Fruit fly (Drosophila melanogaster) whole organism, embryonic: ENCODE measurements around the gene CG31406.

Experiments
- Abd-B ChIP-seq: fragments of 200-800 bp; sonication (Bioruptor generic); optimal IDR thresholded peaks from 2 replicates; lab custom pipeline; 2018; ENCODE audit warnings: missing biosample characterization, mild to moderate bottlenecking, missing genetic modification characterization, moderate library complexity
- B-H2 ChIP-seq: fragments of 200-800 bp; sonication (Bioruptor generic); optimal IDR thresholded peaks from 2 replicates; lab custom pipeline; 2018; ENCODE audit warnings: missing biosample characterization, mild to moderate bottlenecking, missing genetic modification characterization
- CG11695 ChIP-seq: fragments of 200-800 bp; sonication (Bioruptor generic); IDR thresholded peaks from 3 replicates; pipeline ENCODE4 v1.3.6; 2022; ENCODE audit warnings: missing biosample characterization, missing genetic modification characterization
- CG12299 ChIP-seq: fragments of 200-800 bp; sonication (Bioruptor generic); optimal IDR thresholded peaks from 2 replicates; lab custom pipeline; 2018; ENCODE audit warnings: missing biosample characterization, mild to moderate bottlenecking, missing genetic modification characterization
- CG12391 ChIP-seq: fragments of 200-800 bp; sonication (Bioruptor generic); optimal IDR thresholded peaks from 3 replicates; lab custom pipeline; 2018; ENCODE audit warnings: missing biosample characterization, mild to moderate bottlenecking, missing genetic modification characterization, moderate library complexity
- CG14014 ChIP-seq: fragments of 200-800 bp; sonication (Bioruptor generic); IDR thresholded peaks from 2 replicates; pipeline ENCODE4 v1.3.6; 2022; ENCODE audit warnings: missing biosample characterization, missing genetic modification characterization
- CG15073 ChIP-seq: fragments of 200-800 bp; sonication (Bioruptor generic); optimal IDR thresholded peaks from 2 replicates; lab custom pipeline; 2016; ENCODE audit warnings: missing biosample characterization, missing genetic modification characterization
- CG15269 ChIP-seq: fragments of 200-800 bp; sonication (Bioruptor generic); optimal IDR thresholded peaks from 2 replicates; lab custom pipeline; 2018; ENCODE audit warnings: missing biosample characterization, mild to moderate bottlenecking, missing genetic modification characterization, moderate library complexity
- CG15696 ChIP-seq: fragments of 200-800 bp; sonication (Bioruptor generic); optimal IDR thresholded peaks from 2 replicates; lab custom pipeline; 2019; ENCODE audit warnings: missing biosample characterization, mild to moderate bottlenecking, missing genetic modification characterization, moderate library complexity
- CG1647 ChIP-seq: fragments of 200-800 bp; sonication (Bioruptor generic); optimal IDR thresholded peaks from 3 replicates; lab custom pipeline; 2016; ENCODE audit warnings: missing biosample characterization, missing genetic modification characterization
- CG18619 ChIP-seq: fragments of 200-800 bp; sonication (Bioruptor generic); optimal IDR thresholded peaks from 3 replicates; lab custom pipeline; 2017; ENCODE audit warnings: missing biosample characterization, mild to moderate bottlenecking, missing genetic modification characterization
- CG5180 ChIP-seq: fragments of 200-800 bp; sonication (Bioruptor generic); optimal IDR thresholded peaks from 3 replicates; lab custom pipeline; 2017; ENCODE audit warnings: missing biosample characterization, missing genetic modification characterization, mild to moderate bottlenecking, moderate library complexity, missing genetic modification reagents
- CG6689 ChIP-seq: fragments of 200-800 bp; sonication (Bioruptor generic); IDR thresholded peaks from 2 replicates; pipeline ENCODE4 v1.3.6; 2022; ENCODE audit warnings: missing biosample characterization, missing genetic modification characterization
- CG7357 ChIP-seq: fragments of 200-800 bp; sonication (Bioruptor generic); IDR thresholded peaks from 3 replicates; pipeline ENCODE4 v1.3.6; 2022; ENCODE audit warnings: missing biosample characterization, missing genetic modification characterization
- Dad ChIP-seq: fragments of 200-800 bp; sonication (Bioruptor generic); optimal IDR thresholded peaks from 3 replicates; lab custom pipeline; 2016; ENCODE audit warnings: missing biosample characterization, missing genetic modification characterization
- Dll ChIP-seq: fragments of 200-800 bp; sonication (Bioruptor generic); IDR thresholded peaks from 4 replicates; pipeline ENCODE4 v1.3.6; 2022; ENCODE audit warnings: missing biosample characterization, missing genetic modification characterization; ENCODE audit not compliant: partially characterized antibody
- HLH4C ChIP-seq: fragments of 200-800 bp; sonication (Bioruptor generic); IDR thresholded peaks from 3 replicates; pipeline ENCODE4 v1.3.6; 2022; ENCODE audit warnings: missing biosample characterization, missing genetic modification characterization; ENCODE audit not compliant: partially characterized antibody
- HLH54F ChIP-seq: fragments of 200-800 bp; sonication (Bioruptor generic); optimal IDR thresholded peaks from 3 replicates; lab custom pipeline; 2016; ENCODE audit warnings: missing biosample characterization, missing genetic modification characterization
- HmgD ChIP-seq: fragments of 200-800 bp; sonication (Bioruptor generic); optimal IDR thresholded peaks from 3 replicates; lab custom pipeline; 2016; ENCODE audit warnings: missing biosample characterization, missing genetic modification characterization
- Hr51 ChIP-seq, 2 experiments: fragments of 200-800 bp; sonication (Bioruptor generic); optimal IDR thresholded peaks; 2 replicates in 1 of 2; 3 replicates in 1 of 2; lab custom pipeline; 2016 to 2018; ENCODE audit warnings: missing biosample characterization in 2 of 2, missing genetic modification characterization in 2 of 2, mild to moderate bottlenecking in 1 of 2, moderate library complexity in 1 of 2
- NC2α ChIP-seq: fragments of 200-800 bp; sonication (Bioruptor generic); optimal IDR thresholded peaks from 2 replicates; lab custom pipeline; 2016; ENCODE audit warnings: missing biosample characterization, missing genetic modification characterization
- Scr ChIP-seq: fragments of 200-800 bp; sonication (Bioruptor generic); IDR thresholded peaks from 2 replicates; pipeline ENCODE4 v1.3.6; 2022; ENCODE audit warnings: missing biosample characterization, missing genetic modification characterization; ENCODE audit not compliant: partially characterized antibody
- az2 ChIP-seq: fragments of 200-800 bp; sonication (Bioruptor generic); optimal IDR thresholded peaks from 3 replicates; lab custom pipeline; 2016; ENCODE audit warnings: missing biosample characterization, missing genetic modification characterization
- bigmax ChIP-seq: fragments of 200-800 bp; sonication (Bioruptor generic); optimal IDR thresholded peaks from 2 replicates; lab custom pipeline; 2018; ENCODE audit warnings: missing biosample characterization, mild to moderate bottlenecking, missing genetic modification characterization
- da ChIP-seq: fragments of 200-800 bp; sonication (Bioruptor generic); optimal IDR thresholded peaks from 2 replicates; lab custom pipeline; 2016; ENCODE audit warnings: missing biosample characterization, missing genetic modification characterization
- fd3F ChIP-seq: fragments of 200-800 bp; sonication (Bioruptor generic); optimal IDR thresholded peaks from 2 replicates; lab custom pipeline; 2018; ENCODE audit warnings: missing biosample characterization, mild to moderate bottlenecking, missing genetic modification characterization, moderate library complexity
- grau ChIP-seq: fragments of 200-800 bp; optimal IDR thresholded peaks from 3 replicates; lab custom pipeline; 2019; ENCODE audit warnings: missing biosample characterization, mild to moderate bottlenecking, missing genetic modification characterization, moderate library complexity
- gro ChIP-seq: fragments of 200-800 bp; sonication (Bioruptor generic); optimal IDR thresholded peaks from 2 replicates; lab custom pipeline; 2016; ENCODE audit warnings: missing biosample characterization, missing genetic modification characterization
- gsb ChIP-seq: fragments of 200-800 bp; sonication (Bioruptor generic); IDR thresholded peaks from 2 replicates; pipeline ENCODE4 v1.3.6; 2022; ENCODE audit warnings: missing biosample characterization, missing genetic modification characterization
- gsb-n ChIP-seq: fragments of 200-800 bp; sonication (Bioruptor generic); optimal IDR thresholded peaks from 3 replicates; lab custom pipeline; 2018; ENCODE audit warnings: missing biosample characterization, mild to moderate bottlenecking, missing genetic modification characterization
- insv ChIP-seq, 2 experiments: fragments of 200-800 bp; sonication (Bioruptor generic); optimal IDR thresholded peaks; 3 replicates each; lab custom pipeline; 2016 to 2018; ENCODE audit warnings: missing biosample characterization in 2 of 2, missing genetic modification characterization in 2 of 2
- kni ChIP-seq: fragments of 200-800 bp; sonication (Bioruptor generic); optimal IDR thresholded peaks from 3 replicates; lab custom pipeline; 2017; ENCODE audit warnings: mild to moderate bottlenecking, missing biosample characterization, missing genetic modification reagents, missing genetic modification characterization
- lov ChIP-seq, 2 experiments: fragments of 200-800 bp in 1 of 2; fragments of >200 bp in 1 of 2; sonication (Bioruptor generic) in 1 of 2; IDR thresholded peaks in 1 of 2; optimal IDR thresholded peaks in 1 of 2; 2 replicates in 1 of 2; 3 replicates in 1 of 2; pipeline versions ENCODE4 v1.3.6 to Lab custom; 2017 to 2022; ENCODE audit warnings: missing biosample characterization in 1 of 2, missing genetic modification characterization in 1 of 2
- maf-S ChIP-seq: fragments of 200-800 bp; sonication (Bioruptor generic); optimal IDR thresholded peaks from 2 replicates; lab custom pipeline; 2016; ENCODE audit warnings: missing biosample characterization, missing genetic modification characterization
- peb ChIP-seq: fragments of 200-800 bp; sonication (Bioruptor generic); IDR thresholded peaks from 2 replicates; pipeline ENCODE4 v1.3.6; 2022; ENCODE audit warnings: missing biosample characterization, missing genetic modification characterization
- pho ChIP-seq: fragments of 200-800 bp; sonication (Bioruptor generic); optimal IDR thresholded peaks from 2 replicates; lab custom pipeline; 2016; ENCODE audit warnings: missing biosample characterization, missing genetic modification characterization
- run ChIP-seq: fragments of 200-800 bp; sonication (Bioruptor generic); optimal IDR thresholded peaks from 3 replicates; lab custom pipeline; 2018; ENCODE audit warnings: missing biosample characterization, mild to moderate bottlenecking, missing genetic modification characterization
- sd ChIP-seq: fragments of 200-800 bp; sonication (Bioruptor generic); optimal IDR thresholded peaks from 3 replicates; lab custom pipeline; 2018; ENCODE audit warnings: missing biosample characterization, mild to moderate bottlenecking, missing genetic modification characterization, moderate library complexity
- stwl ChIP-seq: fragments of 200-800 bp; sonication (Bioruptor generic); optimal IDR thresholded peaks from 3 replicates; lab custom pipeline; 2018; ENCODE audit warnings: missing biosample characterization, mild to moderate bottlenecking, missing genetic modification characterization, moderate library complexity
- tap ChIP-seq: fragments of 200-800 bp; optimal IDR thresholded peaks from 3 replicates; lab custom pipeline; 2019; ENCODE audit warnings: missing biosample characterization, mild to moderate bottlenecking, missing genetic modification characterization, moderate library complexity
- toy ChIP-seq: fragments of 200-800 bp; sonication (Bioruptor generic); IDR thresholded peaks from 2 replicates; pipeline ENCODE4 v1.3.6; 2022; ENCODE audit warnings: missing biosample characterization, missing genetic modification characterization
- usp ChIP-seq: fragments of >200 bp; optimal IDR thresholded peaks from 2 replicates; lab custom pipeline; 2017; ENCODE audit warnings: missing biosample characterization, missing genetic modification characterization
- vfl ChIP-seq: fragments of 200-800 bp; sonication (Bioruptor generic); optimal IDR thresholded peaks from 2 replicates; lab custom pipeline; 2016; ENCODE audit warnings: missing biosample characterization, missing genetic modification characterization
- wek ChIP-seq: fragments of 200-800 bp; sonication (Bioruptor generic); optimal IDR thresholded peaks from 3 replicates; lab custom pipeline; 2018; ENCODE audit warnings: missing biosample characterization, mild to moderate bottlenecking, missing genetic modification characterization, moderate library complexity

The CG31406 gene

dm6 chr3R:10349987-10350386 lies 1.4 kb downstream of the CG31406 start, which contains the start of gene jumu (continued):
- TF ChIP-seq insv (GFP tag; optimal IDR thresholded peaks at IDR 0.05; lab: Kevin White, UChicago) (peak in 1 of 2 experiments; percentile 54), Abd-B (GFP tag; lab: Kevin White, UChicago) (no peak), fd3F (GFP tag; lab: Kevin White, UChicago) (no peak), sd (peak; percentile 49), peb (GFP tag; lab: Robert Waterston, UW) (no peak), tap (no peak), gro (GFP tag; lab: Kevin White, UChicago) (peak; percentile 34), Scr (GFP tag; lab: Robert Waterston, UW) (no peak), CG12299 (tag; lab: Kevin White, UChicago) (no peak), lov (optimal IDR thresholded peaks at IDR 0.05; lab: Kevin White, UChicago) (no peak), lov (GFP tag; IDR thresholded peaks at IDR 0.05; lab: Robert Waterston, UW) (no peak), CG14014 (no peak), grau (tag; lab: Kevin White, UChicago) (peak; percentile 21), HmgD (GFP tag; lab: Kevin White, UChicago) (peak; percentile 83), CG12391 (tag; lab: Kevin White, UChicago) (peak; percentile 29), CG15269 (tag; lab: Kevin White, UChicago) (no peak), HLH54F (no peak), CG11695 (no peak), bigmax (GFP tag; lab: Kevin White, UChicago) (peak; percentile 54), NC2α (GFP tag; lab: Kevin White, UChicago) (no peak), B-H2 (peak; percentile 47), CG18619 (peak; percentile 9), wek (GFP tag; lab: Kevin White, UChicago) (no peak), gsb (GFP tag; lab: Robert Waterston, UW) (no peak), CG15073 (GFP tag; lab: Kevin White, UChicago) (no peak), CG6689 (GFP tag; lab: Robert Waterston, UW) (no peak), CG1647 (GFP tag; lab: Kevin White, UChicago) (no peak), vfl (GFP tag; lab: Kevin White, UChicago) (peak; percentile 31), az2 (GFP tag; lab: Kevin White, UChicago) (no peak), da (GFP tag; lab: Kevin White, UChicago) (no peak), Dll (GFP tag; lab: Robert Waterston, UW) (no peak), toy (GFP tag; lab: Robert Waterston, UW) (no peak), HLH4C (GFP tag; lab: Robert Waterston, UW) (no peak), Hr51 (GFP tag; optimal IDR thresholded peaks at IDR 0.05; lab: Kevin White, UChicago) (peak in 1 of 2 experiments; percentile 31), Dad (GFP tag; lab: Kevin White, UChicago) (no peak), gsb-n (peak; percentile 10), run (tag; lab: Kevin White, UChicago) (no peak), stwl (tag; lab: Kevin White, UChicago) (peak; percentile 36), CG7357 (GFP tag; lab: Robert Waterston, UW) (no peak), maf-S (GFP tag; lab: Kevin White, UChicago) (no peak), CG5180 (GFP tag; lab: Kevin White, UChicago) (no peak), CG15696 (tag; lab: Kevin White, UChicago) (peak; percentile 21), kni (GFP tag; lab: Kevin White, UChicago) (no peak), usp (GFP tag; lab: Kevin White, UChicago) (no peak), pho (GFP tag; lab: Kevin White, UChicago) (peak; percentile 17)
- TF ChIP-seq, all 482 proteins: peak for 91
